Worm (Caenorhabditis elegans): ENCODE results near the gene efa-6.

The efa-6 gene

ce11 chrIV:12560568-12560967 is 54.0 kb downstream of the efa-6 start, which contains the start of gene snb-7:
Gene snb-7 (plus strand): TSS chrIV:12560868.
- TF ChIP-seq M03D4.4 (tag; optimal IDR thresholded peaks at IDR 0.05) (no peak), pha-4 (tag; optimal IDR thresholded peaks at IDR 0.05) (no peak), elt-3 (tag; optimal IDR thresholded peaks at IDR 0.05) (no peak), lin-32 (GFP tag; optimal IDR thresholded peaks at IDR 0.05) (no peak), lsy-2 (tag; optimal IDR thresholded peaks at IDR 0.05) (no peak), zip-8 (tag; optimal IDR thresholded peaks at IDR 0.05) (no peak), lin-13 (tag; optimal IDR thresholded peaks at IDR 0.05) (no peak), drap-1 (GFP tag; optimal IDR thresholded peaks at IDR 0.05) (no peak), ztf-11 (tag; optimal IDR thresholded peaks at IDR 0.05) (no peak), nhr-2 (tag; optimal IDR thresholded peaks at IDR 0.05) (no peak)

ce11 chrIV:12558925-12559450 is 55.5 kb downstream of the efa-6 start, which contains the start of the genes ZK795.2 and ZK795.3:
Gene ZK795.2 (minus strand): TSS chrIV:12558975.
Gene ZK795.3 (plus strand): TSS chrIV:12559365.
- peak; percentile 45 for TF ChIP-seq nhr-237 (tag; optimal IDR thresholded peaks at IDR 0.05)
- TF ChIP-seq mab-5 (tag; optimal IDR thresholded peaks at IDR 0.05): no peak
- TF ChIP-seq lsy-2 (tag; optimal IDR thresholded peaks at IDR 0.05): peak; percentile 64
- TF ChIP-seq hlh-1 (tag; optimal IDR thresholded peaks at IDR 0.05): peak; percentile 0
- peak; percentile 15 for TF ChIP-seq pha-4 (tag; optimal IDR thresholded peaks at IDR 0.05)
- no peak for TF ChIP-seq ceh-39 (tag; optimal IDR thresholded peaks at IDR 0.05)
- peak; percentile 53 for TF ChIP-seq ces-1 (GFP tag; optimal IDR thresholded peaks at IDR 0.05)

All from whole organism, mixed stage, embryonic.